Fruit fly (Drosophila melanogaster) whole organism, prepupa: ENCODE data around the gene path.

ENCODE experiments used
- Blimp-1 ChIP-seq: fragments of 200-800 bp; sonication (Bioruptor generic); optimal IDR thresholded peaks from 3 replicates; lab custom pipeline; 2017; ENCODE audit warnings: missing biosample characterization, missing genetic modification characterization, mild to moderate bottlenecking, moderate library complexity, missing genetic modification reagents
- CG10631 ChIP-seq: fragments of 200-800 bp; sonication (Bioruptor generic); optimal IDR thresholded peaks from 2 replicates; lab custom pipeline; 2016; ENCODE audit warnings: missing biosample characterization, missing genetic modification characterization
- CG11294 ChIP-seq: fragments of 200-800 bp; sonication (Bioruptor generic); IDR thresholded peaks from 2 replicates; pipeline ENCODE4 v1.3.6; 2022; ENCODE audit warnings: missing biosample characterization, missing genetic modification characterization
- CG11762 ChIP-seq: fragments of 200-800 bp; sonication (Bioruptor generic); optimal IDR thresholded peaks from 3 replicates; lab custom pipeline; 2016; ENCODE audit warnings: missing biosample characterization, missing genetic modification characterization; ENCODE audit not compliant: insufficient read depth
- CG11902 ChIP-seq: fragments of 200-800 bp; sonication (Bioruptor generic); optimal IDR thresholded peaks from 3 replicates; lab custom pipeline; 2016; ENCODE audit warnings: missing biosample characterization, missing genetic modification characterization
- CG16779 ChIP-seq: fragments of 200-800 bp; sonication (Bioruptor generic); optimal IDR thresholded peaks from 3 replicates; lab custom pipeline; 2017; ENCODE audit warnings: missing biosample characterization, mild to moderate bottlenecking, missing genetic modification characterization
- CG3032 ChIP-seq: fragments of 200-800 bp; optimal IDR thresholded peaks from 2 replicates; lab custom pipeline; 2019; ENCODE audit warnings: missing biosample characterization, mild to moderate bottlenecking, missing genetic modification characterization, moderate library complexity
- CG32006 ChIP-seq: fragments of 200-800 bp; sonication (Bioruptor generic); optimal IDR thresholded peaks from 3 replicates; lab custom pipeline; 2017; ENCODE audit warnings: missing biosample characterization, mild to moderate bottlenecking, missing genetic modification characterization
- CG3919 ChIP-seq: fragments of 200-800 bp; sonication (Bioruptor generic); optimal IDR thresholded peaks from 3 replicates; lab custom pipeline; 2016; ENCODE audit warnings: missing biosample characterization, missing genetic modification characterization
- CG4318 ChIP-seq: fragments of 200-800 bp; sonication (Bioruptor generic); optimal IDR thresholded peaks from 3 replicates; lab custom pipeline; 2017; ENCODE audit warnings: missing biosample characterization, mild to moderate bottlenecking, missing genetic modification characterization
- CG6276 ChIP-seq: fragments of 200-800 bp; sonication (Bioruptor generic); optimal IDR thresholded peaks from 2 replicates; lab custom pipeline; 2017; ENCODE audit warnings: missing biosample characterization, mild to moderate bottlenecking, missing genetic modification characterization
- CG6792 ChIP-seq: fragments of 200-800 bp; sonication (Bioruptor generic); optimal IDR thresholded peaks from 3 replicates; lab custom pipeline; 2016; ENCODE audit warnings: missing biosample characterization, missing genetic modification characterization
- CG6808 ChIP-seq: fragments of 200-800 bp; sonication (Bioruptor generic); optimal IDR thresholded peaks from 3 replicates; lab custom pipeline; 2017; ENCODE audit warnings: missing biosample characterization, missing genetic modification characterization, mild to moderate bottlenecking, moderate library complexity, missing genetic modification reagents
- CG8119 ChIP-seq: fragments of 200-800 bp; sonication (Bioruptor generic); IDR thresholded peaks from 3 replicates; pipeline ENCODE4 v1.3.6; 2022; ENCODE audit warnings: missing biosample characterization, missing genetic modification characterization
- CG9139 ChIP-seq: fragments of 200-800 bp; sonication (Bioruptor generic); optimal IDR thresholded peaks from 3 replicates; lab custom pipeline; 2017; ENCODE audit warnings: missing biosample characterization, mild to moderate bottlenecking, missing genetic modification characterization
- Eip75B ChIP-seq: fragments of 200-800 bp; sonication (Bioruptor generic); optimal IDR thresholded peaks from 3 replicates; lab custom pipeline; 2016; ENCODE audit warnings: missing biosample characterization, missing genetic modification characterization
- Eip78C ChIP-seq: fragments of 200-800 bp; sonication (Bioruptor generic); peaks from one replicate; lab custom pipeline; 2016; ENCODE audit warnings: missing biosample characterization, missing genetic modification characterization
- Eip93F ChIP-seq: fragments of 200-800 bp; sonication (Bioruptor generic); optimal IDR thresholded peaks from 2 replicates; lab custom pipeline; 2016; ENCODE audit warnings: missing biosample characterization, mild to moderate bottlenecking, missing genetic modification characterization
- Ets21C ChIP-seq: fragments of 200-800 bp; sonication (Bioruptor generic); optimal IDR thresholded peaks from 3 replicates; lab custom pipeline; 2016; ENCODE audit warnings: missing biosample characterization, missing genetic modification characterization
- Ets96B ChIP-seq: fragments of 200-800 bp; optimal IDR thresholded peaks from 2 replicates; lab custom pipeline; 2019; ENCODE audit warnings: missing biosample characterization, mild to moderate bottlenecking, missing genetic modification characterization, moderate library complexity
- Hr38 ChIP-seq: sonication (Bioruptor generic); optimal IDR thresholded peaks from 2 replicates; lab custom pipeline; 2016; ENCODE audit warnings: missing biosample characterization, missing genetic modification characterization
- Hr39 ChIP-seq: fragments of 200-800 bp; sonication (Bioruptor generic); optimal IDR thresholded peaks from 2 replicates; lab custom pipeline; 2016; ENCODE audit warnings: missing biosample characterization, missing genetic modification characterization
- Hr4 ChIP-seq: fragments of 200-800 bp; sonication (Bioruptor generic); optimal IDR thresholded peaks from 3 replicates; lab custom pipeline; 2016; ENCODE audit warnings: missing biosample characterization, missing genetic modification characterization
- Lpt ChIP-seq: fragments of 200-800 bp; sonication (Bioruptor generic); optimal IDR thresholded peaks from 3 replicates; lab custom pipeline; 2016; ENCODE audit warnings: missing biosample characterization, missing genetic modification characterization
- Met ChIP-seq: fragments of 200-800 bp; sonication (Bioruptor generic); optimal IDR thresholded peaks from 3 replicates; lab custom pipeline; 2016; ENCODE audit warnings: missing biosample characterization, missing genetic modification characterization
- OdsH ChIP-seq: fragments of 200-800 bp; sonication (Bioruptor generic); optimal IDR thresholded peaks from 3 replicates; lab custom pipeline; 2016; ENCODE audit warnings: missing biosample characterization, missing genetic modification characterization
- Smox ChIP-seq: fragments of 200-800 bp; sonication (Bioruptor generic); optimal IDR thresholded peaks from 3 replicates; lab custom pipeline; 2016; ENCODE audit warnings: missing biosample characterization, missing genetic modification characterization
- Sox102F ChIP-seq: fragments of 200-800 bp; sonication (Bioruptor generic); optimal IDR thresholded peaks from 2 replicates; lab custom pipeline; 2016; ENCODE audit warnings: missing biosample characterization, mild to moderate bottlenecking, missing genetic modification characterization
- Sox14 ChIP-seq: fragments of 200-800 bp; sonication (Bioruptor generic); optimal IDR thresholded peaks from 3 replicates; lab custom pipeline; 2016; ENCODE audit warnings: missing biosample characterization, missing genetic modification characterization
- achi ChIP-seq: fragments of 200-800 bp; sonication (Bioruptor generic); optimal IDR thresholded peaks from 3 replicates; lab custom pipeline; 2016; ENCODE audit warnings: missing biosample characterization, missing genetic modification characterization
- acj6 ChIP-seq: fragments of 200-800 bp; sonication (Bioruptor generic); optimal IDR thresholded peaks from 3 replicates; lab custom pipeline; 2016; ENCODE audit warnings: missing biosample characterization, missing genetic modification characterization
- cyc ChIP-seq: fragments of 200-800 bp; sonication (Bioruptor generic); optimal IDR thresholded peaks from 3 replicates; lab custom pipeline; 2016; ENCODE audit warnings: missing biosample characterization, missing genetic modification characterization
- dac ChIP-seq: fragments of 200-800 bp; sonication (Bioruptor generic); optimal IDR thresholded peaks from 2 replicates; lab custom pipeline; 2017; ENCODE audit warnings: missing biosample characterization, mild to moderate bottlenecking, missing genetic modification characterization
- esn ChIP-seq: fragments of 200-800 bp; sonication (Bioruptor generic); optimal IDR thresholded peaks from 2 replicates; lab custom pipeline; 2016; ENCODE audit warnings: missing biosample characterization, mild to moderate bottlenecking, missing genetic modification characterization, moderate library complexity
- fd59A ChIP-seq: fragments of 200-800 bp; sonication (Bioruptor generic); optimal IDR thresholded peaks from 2 replicates; lab custom pipeline; 2017; ENCODE audit warnings: missing biosample characterization, mild to moderate bottlenecking, missing genetic modification characterization, missing genetic modification reagents
- fd85E ChIP-seq: fragments of 200-800 bp; sonication (Bioruptor generic); optimal IDR thresholded peaks from 3 replicates; lab custom pipeline; 2016; ENCODE audit warnings: missing biosample characterization, missing genetic modification characterization
- fkh ChIP-seq: fragments of 200-800 bp; sonication (Bioruptor generic); optimal IDR thresholded peaks from 3 replicates; lab custom pipeline; 2017; ENCODE audit warnings: missing biosample characterization, mild to moderate bottlenecking, missing genetic modification characterization, moderate library complexity
- lz ChIP-seq: fragments of 200-800 bp; sonication (Bioruptor generic); optimal IDR thresholded peaks from 3 replicates; lab custom pipeline; 2016; ENCODE audit warnings: missing biosample characterization, missing genetic modification characterization
- net ChIP-seq: fragments of 200-800 bp; sonication (Bioruptor generic); optimal IDR thresholded peaks from 3 replicates; lab custom pipeline; 2016; ENCODE audit warnings: missing biosample characterization, missing genetic modification characterization
- salr ChIP-seq, 2 experiments: fragments of 200-800 bp; sonication (Bioruptor generic); optimal IDR thresholded peaks; 3 replicates each; lab custom pipeline; 2016 to 2018; ENCODE audit warnings: missing biosample characterization in 2 of 2, missing genetic modification characterization in 2 of 2, mild to moderate bottlenecking in 1 of 2
- spab ChIP-seq: fragments of 200-800 bp; sonication (Bioruptor generic); optimal IDR thresholded peaks from 2 replicates; lab custom pipeline; 2017; ENCODE audit warnings: missing biosample characterization, mild to moderate bottlenecking, missing genetic modification characterization, missing genetic modification reagents
- ss ChIP-seq, 2 experiments: fragments of 200-800 bp; sonication (Bioruptor generic); optimal IDR thresholded peaks; 2 replicates in 1 of 2; 3 replicates in 1 of 2; lab custom pipeline; 2017 to 2018; ENCODE audit warnings: mild to moderate bottlenecking in 2 of 2, missing biosample characterization in 2 of 2, missing genetic modification characterization in 2 of 2, moderate library complexity in 1 of 2
- topi ChIP-seq: fragments of 200-800 bp; sonication (Bioruptor generic); optimal IDR thresholded peaks from 3 replicates; lab custom pipeline; 2016; ENCODE audit warnings: missing biosample characterization, missing genetic modification characterization
- vri ChIP-seq: fragments of 200-800 bp; sonication (Bioruptor generic); optimal IDR thresholded peaks from 3 replicates; lab custom pipeline; 2016; ENCODE audit warnings: missing biosample characterization, mild to moderate bottlenecking, missing genetic modification characterization

path gene

DNA sequence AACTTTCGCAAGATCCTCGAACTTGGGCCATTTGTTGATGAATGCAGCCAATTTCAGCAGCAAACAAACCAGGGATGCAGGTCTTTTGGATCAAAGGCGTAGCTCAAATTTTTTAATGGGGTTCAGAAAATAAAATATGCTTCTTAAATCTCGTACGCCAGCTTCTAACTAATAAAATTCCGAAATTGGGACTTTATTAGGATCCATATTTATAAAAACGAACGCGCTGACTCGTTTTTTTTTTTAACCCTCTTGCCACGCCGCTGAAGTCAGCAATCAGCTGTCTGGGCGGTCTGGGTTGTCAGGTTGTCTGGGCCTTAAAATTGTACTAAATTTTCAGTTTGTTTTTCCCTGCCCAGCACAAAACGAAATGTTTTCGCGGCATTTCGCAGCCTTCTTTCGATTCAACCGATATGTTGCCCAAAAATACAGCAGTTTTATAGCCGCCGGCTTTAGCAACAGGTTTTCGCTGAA, 47.5 kb downstream of the path start, which contains the start of gene CG3437 (continued):
- TF ChIP-seq CG32006 (GFP tag; lab: Kevin White, UChicago), result peak; percentile 100
- peak; percentile 96 for TF ChIP-seq Hr38
- TF ChIP-seq fkh (GFP tag; lab: Kevin White, UChicago), result peak; percentile 92
- peak; percentile 98 for TF ChIP-seq CG3032
- peak; percentile 99 for TF ChIP-seq Smox (GFP tag; lab: Kevin White, UChicago)
- TF ChIP-seq Eip75B (GFP tag; lab: Kevin White, UChicago), result peak; percentile 100
- TF ChIP-seq Sox102F (GFP tag; lab: Kevin White, UChicago), result peak; percentile 99
- TF ChIP-seq acj6 (GFP tag; lab: Kevin White, UChicago), result peak; percentile 99
- peak; percentile 98 for TF ChIP-seq CG9139
- peak; percentile 99 for TF ChIP-seq CG4318 (GFP tag; lab: Kevin White, UChicago)
- peak; percentile 100 for TF ChIP-seq Sox14
- TF ChIP-seq CG16779 (tag; lab: Kevin White, UChicago), result peak; percentile 99
- peak; percentile 99 for TF ChIP-seq CG6792 (GFP tag; lab: Kevin White, UChicago)
- peak; percentile 99 for TF ChIP-seq dac
- peak; percentile 99 for TF ChIP-seq fd59A (GFP tag; lab: Kevin White, UChicago)
- peak; percentile 100 for TF ChIP-seq CG8119 (GFP tag; lab: Robert Waterston, UW)

DNA sequence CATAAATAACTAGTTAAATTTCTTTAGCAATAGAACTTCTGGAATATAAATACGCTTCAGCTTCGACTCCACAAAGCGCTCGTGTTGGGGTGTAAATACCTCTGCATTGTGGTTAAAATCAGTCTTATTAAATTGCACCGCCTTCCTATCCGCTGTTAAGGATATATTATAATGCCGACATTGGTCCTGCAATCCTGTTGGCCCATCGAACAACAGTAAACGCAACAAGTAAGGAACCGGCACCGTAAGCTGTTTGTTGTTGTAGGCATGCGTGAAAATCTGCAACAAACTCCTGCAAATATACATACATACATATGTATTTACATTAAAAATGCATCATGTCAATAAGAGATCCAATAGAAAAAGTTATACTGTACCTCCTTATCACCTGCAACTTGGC, 48.7 kb downstream of the path start:
- TF ChIP-seq CG11762 (GFP tag; lab: Kevin White, UChicago) (no peak), Blimp-1 (no peak), Met (GFP tag; lab: Kevin White, UChicago) (peak; percentile 1), Eip78C (peak; percentile 20), fd85E (GFP tag; lab: Kevin White, UChicago) (no peak), Sox102F (GFP tag; lab: Kevin White, UChicago) (no peak), CG6792 (GFP tag; lab: Kevin White, UChicago) (peak; percentile 18), lz (no peak), achi (no peak), vri (GFP tag; lab: Kevin White, UChicago) (no peak)

DNA sequence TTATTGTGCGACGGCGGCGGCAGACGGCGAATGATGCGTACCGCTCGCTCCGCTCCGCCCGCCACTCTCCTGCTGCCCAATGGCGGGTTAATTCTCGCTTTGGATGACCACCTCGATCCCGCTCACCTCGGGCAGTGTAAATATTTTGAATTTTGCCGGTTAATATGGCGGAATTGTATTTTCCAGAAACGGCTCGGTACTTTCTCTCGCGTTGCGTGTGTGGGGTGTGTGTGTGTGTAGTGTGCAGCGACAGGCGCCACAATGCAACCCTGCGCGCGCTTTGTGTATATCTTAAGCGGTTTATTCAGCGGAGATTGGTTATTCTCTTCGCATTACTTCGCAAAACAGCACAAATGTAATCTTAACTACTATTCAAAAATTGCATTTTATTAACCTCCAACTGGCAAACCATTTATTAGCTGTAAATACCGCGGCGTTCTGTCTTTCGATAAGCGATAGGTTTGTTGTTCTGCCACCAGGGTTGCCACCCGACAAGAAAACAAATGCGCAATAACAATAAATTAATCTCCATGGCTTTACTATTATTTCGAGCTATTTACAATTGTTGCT, 49.2 kb downstream of the path start, which contains the start of the genes phol and CG3552:
Gene phol, minus strand, starts transcription at position 463 of the 570 bp plus-strand sequence.
Gene CG3552, plus strand, starts transcription at position 500 of the 570 bp plus-strand sequence.
- TF ChIP-seq Ets21C (GFP tag; lab: Kevin White, UChicago), result peak; percentile 8
- TF ChIP-seq fkh (GFP tag; lab: Kevin White, UChicago), result peak; percentile 24
- no peak for TF ChIP-seq net (GFP tag; lab: Kevin White, UChicago)
- TF ChIP-seq Sox102F (GFP tag; lab: Kevin White, UChicago), result no peak
- TF ChIP-seq Eip93F (GFP tag; lab: Kevin White, UChicago), result no peak
- TF ChIP-seq CG6276 (GFP tag; lab: Kevin White, UChicago), result no peak
- TF ChIP-seq Eip75B (GFP tag; lab: Kevin White, UChicago), result no peak
- no peak for TF ChIP-seq CG9139
- TF ChIP-seq ss (GFP tag; optimal IDR thresholded peaks at IDR 0.05; lab: Kevin White, UChicago), result peak in 1 of 2 experiments; percentile 27
- TF ChIP-seq cyc (GFP tag; lab: Kevin White, UChicago), result no peak
- TF ChIP-seq esn (GFP tag; lab: Kevin White, UChicago), result peak; percentile 27
- TF ChIP-seq spab (GFP tag; lab: Kevin White, UChicago), result no peak
- TF ChIP-seq CG6808 (GFP tag; lab: Kevin White, UChicago), result peak; percentile 18
- no peak for TF ChIP-seq CG11294 (GFP tag; lab: Robert Waterston, UW)
- TF ChIP-seq OdsH (GFP tag; lab: Kevin White, UChicago), result no peak
- peak; percentile 71 for TF ChIP-seq Eip78C
- no peak for TF ChIP-seq Ets96B
- TF ChIP-seq Lpt (GFP tag; lab: Kevin White, UChicago), result no peak
- TF ChIP-seq salr (GFP tag; optimal IDR thresholded peaks at IDR 0.05; lab: Kevin White, UChicago), result no peak
- peak; percentile 10 for TF ChIP-seq Blimp-1
- peak; percentile 2 for TF ChIP-seq Hr39 (GFP tag; lab: Kevin White, UChicago)
- peak; percentile 72 for TF ChIP-seq Sox14
- no peak for TF ChIP-seq fd85E (GFP tag; lab: Kevin White, UChicago)
- no peak for TF ChIP-seq CG11902 (GFP tag; lab: Kevin White, UChicago)
- no peak for TF ChIP-seq CG3919 (GFP tag; lab: Kevin White, UChicago)
- TF ChIP-seq Hr4, result no peak
- no peak for TF ChIP-seq CG10631 (GFP tag; lab: Kevin White, UChicago)
- no peak for TF ChIP-seq topi
- TF ChIP-seq CG3032, result no peak
